Fruit fly (Drosophila melanogaster) whole organism, embryonic: ENCODE measurements around the gene CG12056.

Experiments
- BEAF-32 ChIP-seq: fragments of 200-800 bp; sonication (Bioruptor generic); optimal IDR thresholded peaks from 3 replicates; lab custom pipeline; 2017; ENCODE audit warnings: missing biosample characterization, missing genetic modification characterization, mild to moderate bottlenecking, moderate library complexity, missing genetic modification reagents
- Bgb ChIP-seq: fragments of 200-800 bp; sonication (Bioruptor generic); IDR thresholded peaks from 2 replicates; pipeline ENCODE4 v1.3.6; 2022; ENCODE audit warnings: missing biosample characterization, missing genetic modification characterization; ENCODE audit not compliant: partially characterized antibody
- CG1024 ChIP-seq: fragments of 200-800 bp; sonication (Bioruptor generic); IDR thresholded peaks from 2 replicates; pipeline ENCODE4 v1.3.6; 2022; ENCODE audit warnings: missing biosample characterization, missing genetic modification characterization
- CG11560 ChIP-seq: fragments of 200-800 bp; sonication (Bioruptor generic); IDR thresholded peaks from 3 replicates; pipeline ENCODE4 v1.3.6; 2022; ENCODE audit warnings: missing biosample characterization, missing genetic modification characterization
- CG13287 ChIP-seq: fragments of 200-800 bp; sonication (Bioruptor generic); IDR thresholded peaks from 2 replicates; pipeline ENCODE4 v1.3.6; 2022; ENCODE audit warnings: missing biosample characterization, missing genetic modification characterization; ENCODE audit not compliant: partially characterized antibody
- CG17328 ChIP-seq: fragments of 200-800 bp; sonication (Bioruptor generic); IDR thresholded peaks from 2 replicates; pipeline ENCODE4 v1.3.6; 2022; ENCODE audit warnings: missing biosample characterization, missing genetic modification characterization
- CG17568 ChIP-seq: fragments of 200-800 bp; sonication (Bioruptor generic); optimal IDR thresholded peaks from 2 replicates; lab custom pipeline; 2018; ENCODE audit warnings: missing biosample characterization, mild to moderate bottlenecking, missing genetic modification characterization, moderate library complexity
- CG2116 ChIP-seq: fragments of 200-800 bp; sonication (Bioruptor generic); optimal IDR thresholded peaks from 3 replicates; lab custom pipeline; 2018; ENCODE audit warnings: missing biosample characterization, mild to moderate bottlenecking, missing genetic modification characterization
- CG2875 ChIP-seq: fragments of 200-800 bp; sonication (Bioruptor generic); optimal IDR thresholded peaks from 2 replicates; lab custom pipeline; 2017; ENCODE audit warnings: missing biosample characterization, mild to moderate bottlenecking, missing genetic modification characterization, missing genetic modification reagents
- CG32772 ChIP-seq: fragments of 200-800 bp; sonication (Bioruptor generic); IDR thresholded peaks from 2 replicates; pipeline ENCODE4 v1.3.6; 2022; ENCODE audit warnings: missing biosample characterization, missing genetic modification characterization
- CG33557 ChIP-seq: fragments of 200-800 bp; sonication (Bioruptor generic); optimal IDR thresholded peaks from 2 replicates; lab custom pipeline; 2019; ENCODE audit warnings: missing biosample characterization, mild to moderate bottlenecking, missing genetic modification characterization, moderate library complexity
- CG34224 ChIP-seq: fragments of 200-800 bp; sonication (Bioruptor generic); IDR thresholded peaks from 3 replicates; pipeline ENCODE4 v1.3.6; 2022; ENCODE audit warnings: missing biosample characterization, missing genetic modification characterization; ENCODE audit not compliant: partially characterized antibody
- CG34422 ChIP-seq: fragments of 200-800 bp; sonication (Bioruptor generic); IDR thresholded peaks from 3 replicates; pipeline ENCODE4 v1.3.6; 2022; ENCODE audit warnings: missing biosample characterization, missing genetic modification characterization
- CG4617 ChIP-seq: fragments of 200-800 bp; sonication (Bioruptor generic); optimal IDR thresholded peaks from 3 replicates; lab custom pipeline; 2016; ENCODE audit warnings: missing biosample characterization, missing genetic modification characterization, borderline replicate concordance
- CG7357 ChIP-seq: fragments of 200-800 bp; sonication (Bioruptor generic); IDR thresholded peaks from 3 replicates; pipeline ENCODE4 v1.3.6; 2022; ENCODE audit warnings: missing biosample characterization, missing genetic modification characterization
- CG9797 ChIP-seq: fragments of 200-800 bp; sonication (Bioruptor generic); optimal IDR thresholded peaks from 3 replicates; lab custom pipeline; 2018; ENCODE audit warnings: missing biosample characterization, mild to moderate bottlenecking, missing genetic modification characterization
- Chrac-16 ChIP-seq: fragments of 200-800 bp; sonication (Bioruptor generic); optimal IDR thresholded peaks from 3 replicates; lab custom pipeline; 2016; ENCODE audit warnings: missing biosample characterization, missing genetic modification characterization
- CrebB ChIP-seq: fragments of 200-800 bp; sonication (Bioruptor generic); optimal IDR thresholded peaks from 3 replicates; lab custom pipeline; 2018; ENCODE audit warnings: missing biosample characterization, mild to moderate bottlenecking, missing genetic modification characterization
- Dll ChIP-seq: fragments of 200-800 bp; sonication (Bioruptor generic); IDR thresholded peaks from 4 replicates; pipeline ENCODE4 v1.3.6; 2022; ENCODE audit warnings: missing biosample characterization, missing genetic modification characterization; ENCODE audit not compliant: partially characterized antibody
- Dp ChIP-seq: fragments of 200-800 bp; sonication (Bioruptor generic); optimal IDR thresholded peaks from 2 replicates; lab custom pipeline; 2018; ENCODE audit warnings: missing biosample characterization, mild to moderate bottlenecking, missing genetic modification characterization, moderate library complexity
- Dref ChIP-seq: fragments of 200-800 bp; sonication (Bioruptor generic); IDR thresholded peaks from 2 replicates; pipeline ENCODE4 v1.3.6; 2022; ENCODE audit warnings: missing biosample characterization, missing genetic modification characterization
- E2f2 ChIP-seq: fragments of 200-800 bp; sonication (Bioruptor generic); IDR thresholded peaks from 2 replicates; pipeline ENCODE4 v1.3.6; 2022; ENCODE audit warnings: missing biosample characterization, missing genetic modification characterization
- HLH4C ChIP-seq: fragments of 200-800 bp; sonication (Bioruptor generic); IDR thresholded peaks from 3 replicates; pipeline ENCODE4 v1.3.6; 2022; ENCODE audit warnings: missing biosample characterization, missing genetic modification characterization; ENCODE audit not compliant: partially characterized antibody
- MBD-R2 ChIP-seq: fragments of 200-800 bp; sonication (Bioruptor generic); IDR thresholded peaks from 2 replicates; pipeline ENCODE4 v1.3.6; 2022; ENCODE audit warnings: missing biosample characterization, missing genetic modification characterization
- Med ChIP-seq: fragments of 200-800 bp; sonication (Bioruptor generic); peaks from one replicate; lab custom pipeline; 2016; ENCODE audit warnings: missing biosample characterization, missing genetic modification characterization, mild to moderate bottlenecking, inconsistent platforms, moderate library complexity
- Scr ChIP-seq: fragments of 200-800 bp; sonication (Bioruptor generic); IDR thresholded peaks from 2 replicates; pipeline ENCODE4 v1.3.6; 2022; ENCODE audit warnings: missing biosample characterization, missing genetic modification characterization; ENCODE audit not compliant: partially characterized antibody
- Sin3A ChIP-seq: fragments of >200 bp; optimal IDR thresholded peaks from 2 replicates; lab custom pipeline; 2018
- Sry-δ ChIP-seq: fragments of 200-800 bp; sonication (Bioruptor generic); optimal IDR thresholded peaks from 2 replicates; lab custom pipeline; 2016; ENCODE audit warnings: missing biosample characterization, missing genetic modification characterization
- Trl ChIP-seq, 3 experiments: fragments of >200 bp in 2 of 3; fragments of 200-800 bp in 1 of 3; sonication (Bioruptor generic) in 1 of 3; optimal IDR thresholded peaks; 2 replicates in 1 of 3; 3 replicates in 2 of 3; lab custom pipeline; 2016 to 2017; ENCODE audit warnings: missing biosample characterization in 1 of 3, missing genetic modification characterization in 1 of 3
- Xbp1 ChIP-seq: fragments of 200-800 bp; sonication (Bioruptor generic); optimal IDR thresholded peaks from 3 replicates; lab custom pipeline; 2016; ENCODE audit warnings: missing biosample characterization, mild to moderate bottlenecking, missing genetic modification characterization
- YL-1 ChIP-seq: fragments of 200-800 bp; sonication (Bioruptor generic); optimal IDR thresholded peaks from 3 replicates; lab custom pipeline; 2017; ENCODE audit warnings: missing biosample characterization, mild to moderate bottlenecking, missing genetic modification characterization
- ab ChIP-seq: fragments of 200-800 bp; sonication (Bioruptor generic); optimal IDR thresholded peaks from 2 replicates; lab custom pipeline; 2016; ENCODE audit warnings: missing biosample characterization, missing genetic modification characterization
- amos ChIP-seq: fragments of 200-800 bp; sonication (Bioruptor generic); IDR thresholded peaks from 2 replicates; pipeline ENCODE4 v1.3.6; 2022; ENCODE audit warnings: missing biosample characterization, missing genetic modification characterization; ENCODE audit not compliant: partially characterized antibody
- bbx ChIP-seq: fragments of 200-800 bp; sonication (Bioruptor generic); IDR thresholded peaks from 2 replicates; pipeline ENCODE4 v1.3.6; 2022; ENCODE audit warnings: missing biosample characterization, missing genetic modification characterization; ENCODE audit not compliant: partially characterized antibody
- bigmax ChIP-seq: fragments of 200-800 bp; sonication (Bioruptor generic); optimal IDR thresholded peaks from 2 replicates; lab custom pipeline; 2018; ENCODE audit warnings: missing biosample characterization, mild to moderate bottlenecking, missing genetic modification characterization
- crp ChIP-seq, 2 experiments: fragments of 200-800 bp; sonication (Bioruptor generic); optimal IDR thresholded peaks; 2 replicates in 1 of 2; 3 replicates in 1 of 2; lab custom pipeline; 2017; ENCODE audit warnings: missing biosample characterization in 2 of 2, missing genetic modification characterization in 2 of 2, mild to moderate bottlenecking in 1 of 2, moderate library complexity in 1 of 2
- fd96Cb ChIP-seq: fragments of 200-800 bp; sonication (Bioruptor generic); optimal IDR thresholded peaks from 2 replicates; lab custom pipeline; 2018; ENCODE audit warnings: missing biosample characterization, mild to moderate bottlenecking, missing genetic modification characterization, moderate library complexity
- gfzf ChIP-seq: fragments of 200-800 bp; sonication (Bioruptor generic); optimal IDR thresholded peaks from 2 replicates; lab custom pipeline; 2016; ENCODE audit warnings: missing biosample characterization, mild to moderate bottlenecking, missing genetic modification characterization, moderate library complexity
- lov ChIP-seq, 2 experiments: fragments of 200-800 bp in 1 of 2; fragments of >200 bp in 1 of 2; sonication (Bioruptor generic) in 1 of 2; IDR thresholded peaks in 1 of 2; optimal IDR thresholded peaks in 1 of 2; 2 replicates in 1 of 2; 3 replicates in 1 of 2; pipeline versions ENCODE4 v1.3.6 to Lab custom; 2017 to 2022; ENCODE audit warnings: missing biosample characterization in 1 of 2, missing genetic modification characterization in 1 of 2
- phol ChIP-seq: fragments of 200-800 bp; sonication (Bioruptor generic); optimal IDR thresholded peaks from 3 replicates; lab custom pipeline; 2018; ENCODE audit warnings: missing biosample characterization, mild to moderate bottlenecking, missing genetic modification characterization, moderate library complexity
- pzg ChIP-seq: fragments of 200-800 bp; sonication (Bioruptor generic); optimal IDR thresholded peaks from 3 replicates; lab custom pipeline; 2018; ENCODE audit warnings: missing biosample characterization, mild to moderate bottlenecking, missing genetic modification characterization, moderate library complexity
- sd ChIP-seq: fragments of 200-800 bp; sonication (Bioruptor generic); optimal IDR thresholded peaks from 3 replicates; lab custom pipeline; 2018; ENCODE audit warnings: missing biosample characterization, mild to moderate bottlenecking, missing genetic modification characterization, moderate library complexity
- slp2 ChIP-seq: fragments of 200-800 bp; sonication (Bioruptor generic); optimal IDR thresholded peaks from 2 replicates; lab custom pipeline; 2016; ENCODE audit warnings: missing biosample characterization, missing genetic modification characterization
- stc ChIP-seq: fragments of 200-800 bp; sonication (Bioruptor generic); IDR thresholded peaks from 2 replicates; pipeline ENCODE4 v1.3.6; 2022; ENCODE audit warnings: missing biosample characterization, missing genetic modification characterization
- stwl ChIP-seq: fragments of 200-800 bp; sonication (Bioruptor generic); optimal IDR thresholded peaks from 3 replicates; lab custom pipeline; 2018; ENCODE audit warnings: missing biosample characterization, mild to moderate bottlenecking, missing genetic modification characterization, moderate library complexity
- unc-4 ChIP-seq: fragments of 200-800 bp; sonication (Bioruptor generic); IDR thresholded peaks from 2 replicates; pipeline ENCODE4 v1.3.6; 2022; ENCODE audit warnings: missing biosample characterization, missing genetic modification characterization; ENCODE audit not compliant: partially characterized antibody
- vnd ChIP-seq: fragments of 200-800 bp; sonication (Bioruptor generic); IDR thresholded peaks from 3 replicates; pipeline ENCODE4 v1.3.6; 2022; ENCODE audit warnings: missing biosample characterization, missing genetic modification characterization; ENCODE audit not compliant: partially characterized antibody

Gene CG12056

DNA sequence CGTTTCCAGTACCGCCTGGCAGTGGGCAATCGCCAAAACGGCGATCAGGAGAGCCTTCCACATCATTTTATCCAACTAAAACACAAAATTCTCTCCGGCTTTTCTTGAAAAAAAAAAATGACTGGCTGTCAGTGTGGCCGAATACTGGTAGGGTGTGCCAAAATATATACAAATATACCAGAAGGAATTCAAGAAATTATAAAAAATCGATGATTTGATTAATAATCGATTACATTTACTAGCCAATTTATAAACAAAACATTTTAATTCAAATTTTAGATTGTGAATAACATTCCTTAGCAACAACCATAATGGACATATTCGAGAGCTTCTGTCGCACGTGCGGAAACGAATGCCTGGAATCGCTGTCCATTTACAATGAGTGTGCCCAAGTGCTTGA is 34.1 kb upstream of the CG12056 start, which contains the start of the genes Ost48 and Dlip1:
TSS of gene Ost48 (minus strand) at position 150 of the 400 bp plus-strand sequence.
TSS of gene Dlip1 (plus strand) at position 257 of the 400 bp plus-strand sequence.
- TF ChIP-seq stc (no peak), sd (tag; lab: Kevin White, UChicago) (peak; percentile 34), Sry-δ (GFP tag; lab: Kevin White, UChicago) (peak; percentile 40), CG32772 (GFP tag; lab: Robert Waterston, UW) (peak; percentile 45; the same call in 1 of the 2 replicates), E2f2 (GFP tag; lab: Robert Waterston, UW) (peak; percentile 65), CG34422 (GFP tag; lab: Robert Waterston, UW) (peak; percentile 50; the same call in 1 of the 3 replicates), phol (tag; lab: Kevin White, UChicago) (peak; percentile 36), Sin3A (peak; percentile 24), bigmax (GFP tag; lab: Kevin White, UChicago) (peak; percentile 71), CG2875 (no peak), amos (GFP tag; lab: Robert Waterston, UW) (peak; percentile 43; the same call in 1 of the 2 replicates), CG17328 (GFP tag; lab: Robert Waterston, UW) (no peak), Med (no peak), CG13287 (peak; percentile 61; the same call in 1 of the 2 replicates), CG1024 (GFP tag; lab: Robert Waterston, UW) (no peak), Trl (optimal IDR thresholded peaks at IDR 0.05; lab: Kevin White, UChicago) (no peak), Trl (GFP tag; optimal IDR thresholded peaks at IDR 0.05; lab: Kevin White, UChicago) (no peak), slp2 (no peak), stwl (tag; lab: Kevin White, UChicago) (peak; percentile 54), lov (optimal IDR thresholded peaks at IDR 0.05; lab: Kevin White, UChicago) (no peak), lov (GFP tag; IDR thresholded peaks at IDR 0.05; lab: Robert Waterston, UW) (no peak), Dref (GFP tag; lab: Robert Waterston, UW) (peak; percentile 67), CG9797 (GFP tag; lab: Kevin White, UChicago) (peak; percentile 67), CG11560 (tag; lab: Robert Waterston, UW) (peak; percentile 62; the same call in 2 of the 3 replicates), CG2116 (peak; percentile 40), Chrac-16 (no peak), ab (GFP tag; lab: Kevin White, UChicago) (no peak), CG7357 (no peak), bbx (0 out of 2 replicates have a peak, but pooled peaks have one; percentile 25), MBD-R2 (GFP tag; lab: Robert Waterston, UW) (peak; percentile 7; the same call in 1 of the 2 replicates), Bgb (GFP tag; lab: Robert Waterston, UW) (0 out of 2 replicates have a peak, but pooled peaks have one; percentile 15), vnd (GFP tag; lab: Robert Waterston, UW) (0 out of 3 replicates have a peak, but pooled peaks have one; percentile 30), CG17568 (GFP tag; lab: Kevin White, UChicago) (peak; percentile 49), CrebB (tag; lab: Kevin White, UChicago) (no peak), pzg (GFP tag; lab: Kevin White, UChicago) (peak; percentile 43), Xbp1 (GFP tag; lab: Kevin White, UChicago) (peak; percentile 28), CG33557 (GFP tag; lab: Kevin White, UChicago) (no peak), Dp (GFP tag; lab: Kevin White, UChicago) (peak; percentile 51), HLH4C (GFP tag; lab: Robert Waterston, UW) (peak; percentile 39; the same call in 1 of the 3 replicates), CG34224 (GFP tag; lab: Robert Waterston, UW) (peak; percentile 28; the same call in 1 of the 3 replicates), crp (GFP tag; optimal IDR thresholded peaks at IDR 0.05; lab: Kevin White, UChicago) (peak in 1 of 2 experiments; percentile 18), unc-4 (GFP tag; lab: Robert Waterston, UW) (peak; percentile 52; the same call in 1 of the 2 replicates), gfzf (GFP tag; lab: Kevin White, UChicago) (peak; percentile 64), YL-1 (GFP tag; lab: Kevin White, UChicago) (peak; percentile 37), CG4617 (GFP tag; lab: Kevin White, UChicago) (no peak), fd96Cb (tag; lab: Kevin White, UChicago) (no peak), BEAF-32 (peak; percentile 61), Scr (peak; percentile 49; the same call in 1 of the 2 replicates), Dll (GFP tag; lab: Robert Waterston, UW) (peak; percentile 58; the same call in 2 of the 4 replicates)
